Worm (Caenorhabditis elegans) whole organism, L4 larva: ENCODE measurements around the gene ccr-4.

Experiments used
- D1046.2 ChIP-seq: fragments of 200-800 bp; sonication (Bioruptor generic); IDR thresholded peaks from 2 replicates; pipeline ENCODE4 v1.3.6; 2022; ENCODE audit warnings: missing genetic modification characterization, missing compliant biosample characterization
- T20F7.1 ChIP-seq: fragments of 200-800 bp; sonication (Bioruptor generic); optimal IDR thresholded peaks from 2 replicates; lab custom pipeline; 2018; ENCODE audit warnings: mild to moderate bottlenecking, missing genetic modification characterization, missing compliant biosample characterization
- Y48G9A.11 ChIP-seq: fragments of 200-800 bp; sonication (Bioruptor generic); IDR thresholded peaks from 2 replicates; pipeline ENCODE4 v1.3.6; 2022; ENCODE audit warnings: missing genetic modification reagents, missing genetic modification characterization, missing compliant biosample characterization
- Y5F2A.4 ChIP-seq: fragments of 200-800 bp; sonication (Bioruptor generic); optimal IDR thresholded peaks from 2 replicates; lab custom pipeline; 2018; ENCODE audit warnings: mild to moderate bottlenecking, missing genetic modification characterization, missing compliant biosample characterization
- Y75B8A.6 ChIP-seq: fragments of 200-800 bp; sonication (Bioruptor generic); IDR thresholded peaks from 2 replicates; pipeline ENCODE4 v1.3.6; 2022; ENCODE audit warnings: missing genetic modification reagents, missing genetic modification characterization, missing compliant biosample characterization
- ZK546.5 ChIP-seq, 2 experiments: sonication (generic microtip); optimal IDR thresholded peaks; 2 replicates each; lab custom pipeline; 2017; ENCODE audit warnings: missing biosample characterization in 2 of 2, missing genetic modification characterization in 2 of 2
- aha-1 ChIP-seq: fragments of 150-350 bp; peaks from one replicate; lab custom pipeline; 2014; ENCODE audit warnings: missing biosample characterization, missing genetic modification characterization
- aly-2 ChIP-seq: sonication (generic microtip); optimal IDR thresholded peaks from 2 replicates; lab custom pipeline; 2018; ENCODE audit warnings: missing biosample characterization, missing genetic modification characterization
- ceh-20 ChIP-seq: fragments of 200-800 bp; sonication (Bioruptor generic); IDR thresholded peaks from 2 replicates; pipeline ENCODE4 v1.3.6; 2022; ENCODE audit warnings: missing genetic modification reagents, missing genetic modification characterization, missing compliant biosample characterization
- ceh-44 ChIP-seq: fragments of 200-800 bp; sonication (Bioruptor generic); IDR thresholded peaks from 2 replicates; pipeline ENCODE4 v1.3.6; 2022; ENCODE audit warnings: missing genetic modification reagents, missing genetic modification characterization, missing compliant biosample characterization
- ceh-62 ChIP-seq: sonication (generic microtip); optimal IDR thresholded peaks from 2 replicates; lab custom pipeline; 2017; ENCODE audit warnings: missing biosample characterization, missing genetic modification characterization
- ctbp-1 ChIP-seq: fragments of 200-800 bp; sonication (Bioruptor generic); IDR thresholded peaks from 2 replicates; pipeline ENCODE4 v1.3.6; 2022; ENCODE audit warnings: missing genetic modification reagents, missing genetic modification characterization, missing compliant biosample characterization
- daf-16 ChIP-seq, 3 experiments: sonication (generic microtip); optimal IDR thresholded peaks; 2 replicates each; lab custom pipeline; 2016 to 2017; ENCODE audit warnings: missing genetic modification characterization in 3 of 3, missing genetic modification reagents in 3 of 3, mild to moderate bottlenecking in 2 of 3, missing compliant biosample characterization in 2 of 3, missing biosample characterization in 1 of 3, moderate library complexity in 1 of 3
- dmd-6 ChIP-seq: fragments of 200-800 bp; sonication (Bioruptor generic); IDR thresholded peaks from 2 replicates; pipeline ENCODE4 v1.3.6; 2022; ENCODE audit warnings: missing genetic modification reagents, missing genetic modification characterization, missing compliant biosample characterization
- dpl-1 ChIP-seq: fragments of 150-350 bp; optimal IDR thresholded peaks from 2 replicates; lab custom pipeline; 2014; ENCODE audit warnings: missing biosample characterization, missing genetic modification reagents, missing genetic modification characterization
- egl-27 ChIP-seq: sonication (generic microtip); optimal IDR thresholded peaks from 3 replicates; lab custom pipeline; 2017; ENCODE audit warnings: missing biosample characterization, missing genetic modification reagents, missing genetic modification characterization
- egl-43 ChIP-seq: fragments of 200-800 bp; sonication (Bioruptor generic); IDR thresholded peaks from 2 replicates; pipeline ENCODE4 v1.3.6; 2022; ENCODE audit warnings: missing genetic modification reagents, missing genetic modification characterization, missing compliant biosample characterization
- hlh-11 ChIP-seq: fragments of 200-800 bp; sonication (Bioruptor generic); optimal IDR thresholded peaks from 2 replicates; lab custom pipeline; 2018; ENCODE audit warnings: mild to moderate bottlenecking, missing genetic modification characterization, missing compliant biosample characterization
- hmg-1.1 ChIP-seq: fragments of 200-800 bp; sonication (Bioruptor generic); IDR thresholded peaks from 2 replicates; pipeline ENCODE4 v1.3.6; 2022; ENCODE audit warnings: missing genetic modification reagents, missing genetic modification characterization, missing compliant biosample characterization
- lim-7 ChIP-seq: fragments of 200-800 bp; sonication (Bioruptor generic); IDR thresholded peaks from 2 replicates; pipeline ENCODE4 v1.3.6; 2022; ENCODE audit warnings: missing genetic modification characterization, missing compliant biosample characterization
- lin-13 ChIP-seq: fragments of 150-350 bp; optimal IDR thresholded peaks from 2 replicates; lab custom pipeline; 2014; ENCODE audit warnings: missing biosample characterization, missing genetic modification reagents, missing genetic modification characterization
- lin-29 ChIP-seq: fragments of 200-800 bp; sonication (Bioruptor generic); IDR thresholded peaks from 2 replicates; pipeline ENCODE4 v1.3.6; 2022; ENCODE audit warnings: missing genetic modification reagents, missing genetic modification characterization, missing compliant biosample characterization
- lin-39 ChIP-seq: fragments of 150-350 bp; optimal IDR thresholded peaks from 2 replicates; lab custom pipeline; 2014; ENCODE audit warnings: missing biosample characterization, missing genetic modification reagents, missing genetic modification characterization
- lir-3 ChIP-seq: sonication (generic microtip); optimal IDR thresholded peaks from 2 replicates; lab custom pipeline; 2016; ENCODE audit warnings: mild to moderate bottlenecking, missing genetic modification characterization, missing compliant biosample characterization
- lsy-2 ChIP-seq, 2 experiments: fragments of 150-350 bp in 1 of 2; sonication (generic microtip) in 1 of 2; optimal IDR thresholded peaks; 2 replicates each; lab custom pipeline; 2014 to 2017; ENCODE audit warnings: missing biosample characterization in 2 of 2, missing genetic modification characterization in 2 of 2
- mdl-1 ChIP-seq, 2 experiments: fragments of 150-350 bp in 1 of 2; sonication (generic microtip) in 1 of 2; optimal IDR thresholded peaks; 2 replicates each; lab custom pipeline; 2014 to 2017; ENCODE audit warnings: missing biosample characterization in 2 of 2, missing genetic modification characterization in 2 of 2
- mdt-29 ChIP-seq: fragments of 200-800 bp; sonication (Bioruptor generic); IDR thresholded peaks from 2 replicates; pipeline ENCODE4 v1.3.6; 2022; ENCODE audit warnings: missing genetic modification reagents, missing genetic modification characterization, missing compliant biosample characterization
- mep-1 ChIP-seq: fragments of 150-350 bp; sonication (generic microtip); optimal IDR thresholded peaks from 3 replicates; lab custom pipeline; 2014; ENCODE audit warnings: missing biosample characterization, missing genetic modification characterization
- mes-2 ChIP-seq: sonication (generic microtip); optimal IDR thresholded peaks from 2 replicates; lab custom pipeline; 2016; ENCODE audit warnings: missing genotype, mild to moderate bottlenecking, missing genetic modification characterization, missing compliant biosample characterization; ENCODE audit not compliant: poor library complexity, severe bottlenecking
- mxl-3 ChIP-seq: fragments of 200-800 bp; sonication (Bioruptor generic); optimal IDR thresholded peaks from 2 replicates; lab custom pipeline; 2018; ENCODE audit warnings: mild to moderate bottlenecking, missing genetic modification characterization, missing compliant biosample characterization
- nhr-102 ChIP-seq: sonication (generic microtip); optimal IDR thresholded peaks from 2 replicates; lab custom pipeline; 2016; ENCODE audit warnings: mild to moderate bottlenecking, missing genetic modification characterization, moderate library complexity, missing compliant biosample characterization
- nhr-28 ChIP-seq: fragments of 150-350 bp; optimal IDR thresholded peaks from 2 replicates; lab custom pipeline; 2014; ENCODE audit warnings: missing biosample characterization, missing genetic modification characterization
- nhr-41 ChIP-seq: fragments of 200-800 bp; sonication (Bioruptor generic); IDR thresholded peaks from 2 replicates; pipeline ENCODE4 v1.3.6; 2022; ENCODE audit warnings: missing genetic modification reagents, missing genetic modification characterization, missing compliant biosample characterization
- pha-4 ChIP-seq, 2 experiments: fragments of 150-350 bp in 1 of 2; fragments of 200-800 bp in 1 of 2; sonication (Bioruptor generic) in 1 of 2; IDR thresholded peaks in 1 of 2; optimal IDR thresholded peaks in 1 of 2; 2 replicates each; pipeline versions ENCODE4 v1.3.6 to Lab custom; 2014 to 2022; ENCODE audit warnings: missing genetic modification characterization in 2 of 2, missing genetic modification reagents in 2 of 2, missing biosample characterization in 1 of 2, missing compliant biosample characterization in 1 of 2
- php-3 ChIP-seq: fragments of 200-800 bp; sonication (Bioruptor generic); IDR thresholded peaks from 2 replicates; pipeline ENCODE4 v1.3.6; 2022; ENCODE audit warnings: missing genetic modification reagents, missing genetic modification characterization, missing compliant biosample characterization
- pqm-1 ChIP-seq: sonication (generic microtip); optimal IDR thresholded peaks from 2 replicates; lab custom pipeline; 2017; ENCODE audit warnings: missing biosample characterization, missing genetic modification characterization
- rbr-2 ChIP-seq: sonication (generic microtip); optimal IDR thresholded peaks from 2 replicates; lab custom pipeline; 2016; ENCODE audit warnings: missing genotype, missing genetic modification characterization, missing compliant biosample characterization
- sdz-12 ChIP-seq: fragments of 200-800 bp; sonication (Bioruptor generic); optimal IDR thresholded peaks from 2 replicates; lab custom pipeline; 2018; ENCODE audit warnings: mild to moderate bottlenecking, missing genetic modification characterization, missing compliant biosample characterization
- spr-1 ChIP-seq: sonication (generic microtip); optimal IDR thresholded peaks from 2 replicates; lab custom pipeline; 2016; ENCODE audit warnings: mild to moderate bottlenecking, missing genetic modification characterization, missing compliant biosample characterization
- unc-62 ChIP-seq, 3 experiments: fragments of 150-350 bp in 1 of 3; sonication (generic microtip); optimal IDR thresholded peaks in 2 of 3; peaks in 1 of 3; 1 replicate in 1 of 3; 2 replicates in 2 of 3; lab custom pipeline; 2014 to 2017; ENCODE audit warnings: missing biosample characterization in 3 of 3, missing genetic modification characterization in 3 of 3, missing genetic modification reagents in 3 of 3, missing genotype in 1 of 3
- zip-11 ChIP-seq: fragments of 200-800 bp; sonication (Bioruptor generic); IDR thresholded peaks from 2 replicates; pipeline ENCODE4 v1.3.6; 2022; ENCODE audit warnings: missing genetic modification characterization, missing compliant biosample characterization
- ztf-11 ChIP-seq: fragments of 150-350 bp; optimal IDR thresholded peaks from 2 replicates; lab custom pipeline; 2014; ENCODE audit warnings: missing biosample characterization, missing genetic modification characterization

The ccr-4 gene

ce11 chrIV:12361392-12362092 lies at the start of gene ccr-4, which contains the start of gene ZC518.8:
Gene ccr-4, plus strand, starts transcription at chrIV:12361542.
Gene ZC518.8, minus strand, starts transcription at chrIV:12361908.
- TF ChIP-seq aha-1 (tag; lab: Kevin White, UChicago) (peak; percentile 91), lir-3 (tag; lab: Kevin White, UChicago) (no peak), mxl-3 (GFP tag; lab: Kevin White, UChicago) (peak; percentile 47), mes-2 (tag; lab: Kevin White, UChicago) (peak; percentile 50), nhr-102 (no peak), lin-39 (no peak), Y48G9A.11 (no peak), ctbp-1 (GFP tag; lab: Robert Waterston, UW) (no peak), dmd-6 (GFP tag; lab: Robert Waterston, UW) (peak; percentile 42), nhr-41 (no peak), hmg-1.1 (peak; percentile 59), daf-16 (GFP tag; optimal IDR thresholded peaks at IDR 0.05; lab: Kevin White, UChicago) (no peak), daf-16 (tag; optimal IDR thresholded peaks at IDR 0.05; lab: Kevin White, UChicago) (peak; percentile 21), lin-13 (GFP tag; lab: Kevin White, UChicago) (peak; percentile 8), unc-62 (GFP tag; optimal IDR thresholded peaks at IDR 0.05 in 1 of 2; lab: Kevin White, UChicago) (peak in 1 of 2 experiments; percentile 92), unc-62 (tag; optimal IDR thresholded peaks at IDR 0.05; lab: Kevin White, UChicago) (no peak), pha-4 (GFP tag; IDR thresholded peaks at IDR 0.05; lab: Robert Waterston, UW) (no peak), pha-4 (tag; optimal IDR thresholded peaks at IDR 0.05; lab: Kevin White, UChicago) (no peak), lsy-2 (tag; optimal IDR thresholded peaks at IDR 0.05; lab: Kevin White, UChicago) (peak; percentile 25 to 89), pqm-1 (tag; lab: Kevin White, UChicago) (no peak), hlh-11 (tag; lab: Kevin White, UChicago) (peak; percentile 26), sdz-12 (GFP tag; lab: Kevin White, UChicago) (no peak), aly-2 (tag; lab: Kevin White, UChicago) (no peak), lin-29 (GFP tag; lab: Robert Waterston, UW) (no peak), Y5F2A.4 (no peak), ceh-44 (GFP tag; lab: Robert Waterston, UW) (0 out of 2 replicates have a peak, but pooled peaks have one; percentile 8), ceh-62 (tag; lab: Kevin White, UChicago) (no peak), ZK546.5 (tag; optimal IDR thresholded peaks at IDR 0.05; lab: Kevin White, UChicago) (peak in 1 of 2 experiments; percentile 65), lim-7 (no peak)

- TF ChIP-seq T20F7.1 (GFP tag; lab: Kevin White, UChicago), result no peak
- TF ChIP-seq ZK546.5 (tag; optimal IDR thresholded peaks at IDR 0.05; lab: Kevin White, UChicago), result no peak
- TF ChIP-seq ztf-11 (tag; lab: Kevin White, UChicago), result no peak
Observed at ce11 chrIV:12311597-12311996, 49.7 kb upstream of the ccr-4 start, which contains the start of gene oac-58. Gene oac-58, minus strand, starts transcription at chrIV:12311697.

- 0 out of 2 replicates have a peak, but pooled peaks have one; percentile 9 for TF ChIP-seq egl-43 (GFP tag; lab: Robert Waterston, UW)
Observed at ce11 chrIV:12326932-12327331, 34.4 kb upstream of the ccr-4 start, which contains the start of gene F19B6.3. Gene F19B6.3, plus strand, starts transcription at chrIV:12327232.

- no peak for TF ChIP-seq pqm-1 (tag; lab: Kevin White, UChicago)
- peak; percentile 13 for TF ChIP-seq dpl-1 (GFP tag; lab: Kevin White, UChicago)
- TF ChIP-seq mep-1 (tag; lab: Kevin White, UChicago), result peak; percentile 51
- no peak for TF ChIP-seq dmd-6 (GFP tag; lab: Robert Waterston, UW)
- no peak for TF ChIP-seq ztf-11 (tag; lab: Kevin White, UChicago)
- TF ChIP-seq mdl-1 (tag; optimal IDR thresholded peaks at IDR 0.05; lab: Kevin White, UChicago), result no peak
- TF ChIP-seq php-3, result no peak
- no peak for TF ChIP-seq egl-43 (GFP tag; lab: Robert Waterston, UW)
- no peak for TF ChIP-seq ceh-44 (GFP tag; lab: Robert Waterston, UW)
- no peak for TF ChIP-seq mdt-29 (GFP tag; lab: Robert Waterston, UW)
- no peak for TF ChIP-seq rbr-2 (tag; lab: Kevin White, UChicago)
- no peak for TF ChIP-seq Y75B8A.6 (GFP tag; lab: Robert Waterston, UW)
- TF ChIP-seq Y48G9A.11, result no peak
- TF ChIP-seq spr-1 (tag; lab: Kevin White, UChicago), result no peak
- no peak for TF ChIP-seq zip-11 (GFP tag; lab: Robert Waterston, UW)
- peak; percentile 58 for TF ChIP-seq nhr-28 (tag; lab: Kevin White, UChicago)
- no peak for TF ChIP-seq D1046.2 (GFP tag; lab: Robert Waterston, UW)
- TF ChIP-seq ceh-20 (GFP tag; lab: Robert Waterston, UW), result no peak
- no peak for TF ChIP-seq egl-27 (tag; lab: Kevin White, UChicago)
Observed at ce11 chrIV:12330840-12331359, 30.4 kb upstream of the ccr-4 start, which contains the start of gene ufd-1. Gene ufd-1, minus strand, starts transcription at chrIV:12330890.
